Fruit fly (Drosophila melanogaster): ENCODE measurements around the gene Sox21b.

Sox21b gene

dm6 chr3L:14174197-14174596 is 43.1 kb upstream of the Sox21b start (continued):
- TF ChIP-seq sr (GFP tag; IDR thresholded peaks at IDR 0.05) (no peak), TFAM (GFP tag; optimal IDR thresholded peaks at IDR 0.05) (no peak), danr (GFP tag; IDR thresholded peaks at IDR 0.05) (peak; percentile 27; the same call in 1 of the 2 replicates), CG2678 (tag; optimal IDR thresholded peaks at IDR 0.05) (no peak), CG17568 (GFP tag; optimal IDR thresholded peaks at IDR 0.05) (peak; percentile 90), unpg (GFP tag; optimal IDR thresholded peaks at IDR 0.05) (peak; percentile 87), B-H1 (GFP tag; IDR thresholded peaks at IDR 0.05) (no peak), ash1 (GFP tag; optimal IDR thresholded peaks at IDR 0.05) (peak; percentile 41), z (GFP tag; IDR thresholded peaks at IDR 0.05) (no peak), CG14710 (tag; optimal IDR thresholded peaks at IDR 0.05) (peak; percentile 72), CG12219 (GFP tag; optimal IDR thresholded peaks at IDR 0.05) (peak; percentile 89), gfzf (GFP tag; optimal IDR thresholded peaks at IDR 0.05) (no peak), Kr (GFP tag; optimal IDR thresholded peaks at IDR 0.05) (peak; percentile 85), tna (GFP tag; IDR thresholded peaks at IDR 0.05; ENCODE audit: partially characterized antibody) (no peak), lmd (GFP tag; IDR thresholded peaks at IDR 0.05) (no peak), CG2199 (GFP tag; IDR thresholded peaks at IDR 0.05) (no peak), Hmr (GFP tag; optimal IDR thresholded peaks at IDR 0.05) (peak; percentile 72), Atf6 (GFP tag; IDR thresholded peaks at IDR 0.05) (peak; percentile 72), sens (GFP tag) (peak; percentile 84), sob (GFP tag; IDR thresholded peaks at IDR 0.05) (peak; percentile 59; the same call in 1 of the 2 replicates), Ets97D (GFP tag; optimal IDR thresholded peaks at IDR 0.05) (no peak), CG17359 (tag; optimal IDR thresholded peaks at IDR 0.05) (peak; percentile 75), D (optimal IDR thresholded peaks at IDR 0.05) (no peak), D (GFP tag; optimal IDR thresholded peaks at IDR 0.05) (peak; percentile 91), bab2 (GFP tag; optimal IDR thresholded peaks at IDR 0.05) (peak; percentile 60), CG31365 (tag; optimal IDR thresholded peaks at IDR 0.05) (peak; percentile 56), pnt (GFP tag; optimal IDR thresholded peaks at IDR 0.05) (no peak), Blimp-1 (GFP tag; optimal IDR thresholded peaks at IDR 0.05) (peak; percentile 72), CG10431 (GFP tag; optimal IDR thresholded peaks at IDR 0.05) (peak; percentile 72), salm (tag; optimal IDR thresholded peaks at IDR 0.05) (peak; percentile 45), wor (GFP tag; IDR thresholded peaks at IDR 0.05) (no peak; the same call in 1 of the 2 replicates), Dip3 (GFP tag; optimal IDR thresholded peaks at IDR 0.05) (no peak), CG7556 (GFP tag; optimal IDR thresholded peaks at IDR 0.05) (peak; percentile 54), CG13894 (tag; optimal IDR thresholded peaks at IDR 0.05) (peak; percentile 10), gro (GFP tag; optimal IDR thresholded peaks at IDR 0.05) (peak; percentile 29), vfl (GFP tag; optimal IDR thresholded peaks at IDR 0.05) (no peak), ase (GFP tag; IDR thresholded peaks at IDR 0.05) (no peak), CrebB (tag; optimal IDR thresholded peaks at IDR 0.05) (peak; percentile 87), CG8290 (GFP tag; optimal IDR thresholded peaks at IDR 0.05) (peak; percentile 1), CG8290 (tag; optimal IDR thresholded peaks at IDR 0.05) (peak; percentile 59 to 85), toy (GFP tag; IDR thresholded peaks at IDR 0.05) (no peak), bowl (GFP tag; IDR thresholded peaks at IDR 0.05) (0 out of 2 replicates have a peak, but pooled peaks have one; percentile 11), CG11456 (GFP tag; IDR thresholded peaks at IDR 0.05) (no peak), Bdp1 (GFP tag; optimal IDR thresholded peaks at IDR 0.05) (peak; percentile 37), CkIIα-i1 (GFP tag; IDR thresholded peaks at IDR 0.05) (no peak), twi (tag; optimal IDR thresholded peaks at IDR 0.05) (peak; percentile 44), NFAT (GFP tag; IDR thresholded peaks at IDR 0.05) (no peak), slou (GFP tag; optimal IDR thresholded peaks at IDR 0.05) (no peak), Sry-β (GFP tag; optimal IDR thresholded peaks at IDR 0.05) (peak; percentile 47), Trl (optimal IDR thresholded peaks at IDR 0.05) (no peak), Trl (GFP tag; optimal IDR thresholded peaks at IDR 0.05) (no peak), CG9797 (GFP tag; optimal IDR thresholded peaks at IDR 0.05) (no peak), CG34224 (GFP tag; IDR thresholded peaks at IDR 0.05; ENCODE audit: partially characterized antibody) (no peak)
